Fruit fly (Drosophila melanogaster): ENCODE results near the gene Mps1.

The Mps1 gene

dm6 chr3R:17666061-17666796 is 4.8 kb upstream of the Mps1 start (continued):
- TF ChIP-seq B-H2 (GFP tag; optimal IDR thresholded peaks at IDR 0.05) (no peak), ewg (GFP tag; optimal IDR thresholded peaks at IDR 0.05) (peak; percentile 49), CG34376 (GFP tag; optimal IDR thresholded peaks at IDR 0.05) (no peak), CG4360 (GFP tag; IDR thresholded peaks at IDR 0.05) (peak; percentile 84; the same call in 1 of the 2 replicates), CG1832 (GFP tag; optimal IDR thresholded peaks at IDR 0.05) (peak; percentile 33), CG8924 (tag; optimal IDR thresholded peaks at IDR 0.05) (peak; percentile 19), Xbp1 (GFP tag; optimal IDR thresholded peaks at IDR 0.05) (no peak)

dm6 chr3R:17666797-17667156 is 4.3 kb upstream of the Mps1 start:
- no peak for TF ChIP-seq az2 (GFP tag; optimal IDR thresholded peaks at IDR 0.05)
- TF ChIP-seq CG10979 (tag; optimal IDR thresholded peaks at IDR 0.05), result no peak
- TF ChIP-seq lilli (GFP tag; optimal IDR thresholded peaks at IDR 0.05), result no peak
- no peak for TF ChIP-seq bab2 (GFP tag; optimal IDR thresholded peaks at IDR 0.05)
- TF ChIP-seq tap (tag; optimal IDR thresholded peaks at IDR 0.05), result no peak
- no peak for TF ChIP-seq BtbVII (GFP tag; optimal IDR thresholded peaks at IDR 0.05)
- no peak for TF ChIP-seq sob (GFP tag; IDR thresholded peaks at IDR 0.05)
- no peak for TF ChIP-seq ind (GFP tag; optimal IDR thresholded peaks at IDR 0.05)
- TF ChIP-seq Ets65A (GFP tag), result peak; percentile 78
- TF ChIP-seq Nf-YC (tag; optimal IDR thresholded peaks at IDR 0.05), result peak; percentile 8
- no peak for TF ChIP-seq CG2875 (GFP tag; optimal IDR thresholded peaks at IDR 0.05)
- peak; percentile 54 for TF ChIP-seq phol (tag; optimal IDR thresholded peaks at IDR 0.05)
- TF ChIP-seq unpg (GFP tag; optimal IDR thresholded peaks at IDR 0.05), result no peak
- no peak for TF ChIP-seq MBD-R2 (GFP tag; IDR thresholded peaks at IDR 0.05)
- TF ChIP-seq wdn (GFP tag; IDR thresholded peaks at IDR 0.05), result no peak

- peak; percentile 70 for TF ChIP-seq Ets65A (GFP tag)
- no peak for TF ChIP-seq CG2202 (tag; optimal IDR thresholded peaks at IDR 0.05)
- TF ChIP-seq ap (GFP tag; IDR thresholded peaks at IDR 0.05), result no peak
- TF ChIP-seq crol (GFP tag; IDR thresholded peaks at IDR 0.05), result no peak
- TF ChIP-seq CG10654 (GFP tag; optimal IDR thresholded peaks at IDR 0.05), result no peak
- TF ChIP-seq CG6254 (GFP tag; optimal IDR thresholded peaks at IDR 0.05), result no peak
Observed at dm6 chr3R:17667279-17667678, 3.8 kb upstream of the Mps1 start, which contains the start of gene CG45045. TSS of gene CG45045 (plus strand) at chr3R:17667572.

- TF ChIP-seq Bdp1 (GFP tag; optimal IDR thresholded peaks at IDR 0.05) (peak; percentile 95), amos (GFP tag; IDR thresholded peaks at IDR 0.05; ENCODE audit: partially characterized antibody) (peak; percentile 48; the same call in 1 of the 2 replicates), knrl (GFP tag; IDR thresholded peaks at IDR 0.05; ENCODE audit: partially characterized antibody) (peak; percentile 17; the same call in 1 of the 3 replicates), lola (GFP tag; optimal IDR thresholded peaks at IDR 0.05) (no peak), CG2199 (GFP tag; IDR thresholded peaks at IDR 0.05) (peak; percentile 59; the same call in 1 of the 3 replicates), zf30C (GFP tag; optimal IDR thresholded peaks at IDR 0.05) (no peak), chn (GFP tag; optimal IDR thresholded peaks at IDR 0.05) (no peak), CG8290 (GFP tag; optimal IDR thresholded peaks at IDR 0.05) (peak; percentile 31), CG8290 (tag; optimal IDR thresholded peaks at IDR 0.05) (no peak), CG8478 (optimal IDR thresholded peaks at IDR 0.05) (no peak), D (optimal IDR thresholded peaks at IDR 0.05) (no peak), D (GFP tag; optimal IDR thresholded peaks at IDR 0.05) (no peak), Eip74EF (GFP tag; optimal IDR thresholded peaks at IDR 0.05) (no peak), CG6791 (GFP tag; IDR thresholded peaks at IDR 0.05; ENCODE audit: partially characterized antibody) (peak; percentile 76), pnt (GFP tag; optimal IDR thresholded peaks at IDR 0.05) (no peak), lov (optimal IDR thresholded peaks at IDR 0.05) (no peak), lov (GFP tag; IDR thresholded peaks at IDR 0.05) (no peak), CG11247 (GFP tag; IDR thresholded peaks at IDR 0.05) (no peak), vfl (GFP tag; optimal IDR thresholded peaks at IDR 0.05) (no peak), so (GFP tag; IDR thresholded peaks at IDR 0.05) (no peak), CG7963 (GFP tag; IDR thresholded peaks at IDR 0.05; ENCODE audit: partially characterized antibody) (0 out of 3 replicates have a peak, but pooled peaks have one; percentile 40)
Observed at dm6 chr3R:17667987-17668386, 3.1 kb upstream of the Mps1 start.
